Worm (Caenorhabditis elegans) whole organism, late embryonic: ENCODE results near the gene C23H4.6.

Source experiments
- ceh-19 ChIP-seq: fragments of 200-800 bp; sonication (Bioruptor generic); optimal IDR thresholded peaks from 2 replicates; lab custom pipeline; 2018; ENCODE audit warnings: mild to moderate bottlenecking, missing genetic modification characterization, missing compliant biosample characterization
- ceh-22 ChIP-seq: sonication (generic microtip); optimal IDR thresholded peaks from 2 replicates; lab custom pipeline; 2017; ENCODE audit warnings: missing biosample characterization, missing genetic modification characterization
- ceh-34 ChIP-seq: sonication (generic microtip); optimal IDR thresholded peaks from 2 replicates; lab custom pipeline; 2016; ENCODE audit warnings: mild to moderate bottlenecking, missing genetic modification characterization, missing compliant biosample characterization
- lin-11 ChIP-seq: fragments of 200-800 bp; sonication (Bioruptor generic); optimal IDR thresholded peaks from 2 replicates; lab custom pipeline; 2018; ENCODE audit warnings: mild to moderate bottlenecking, missing genetic modification characterization, missing compliant biosample characterization
- unc-42 ChIP-seq: sonication (generic microtip); optimal IDR thresholded peaks from 2 replicates; lab custom pipeline; 2016; ENCODE audit warnings: missing genotype, missing genetic modification characterization, missing compliant biosample characterization
- ztf-16 ChIP-seq: sonication (generic microtip); optimal IDR thresholded peaks from 2 replicates; lab custom pipeline; 2017; ENCODE audit warnings: missing genetic modification characterization, missing compliant biosample characterization

- TF ChIP-seq lin-11 (tag; lab: Kevin White, UChicago), result no peak
- no peak for TF ChIP-seq ceh-22 (tag; lab: Kevin White, UChicago)
- TF ChIP-seq ceh-19 (GFP tag; lab: Kevin White, UChicago), result no peak
- TF ChIP-seq ceh-34 (tag; lab: Kevin White, UChicago), result no peak
- no peak for TF ChIP-seq ztf-16 (tag; lab: Kevin White, UChicago)
- TF ChIP-seq unc-42 (tag; lab: Kevin White, UChicago), result no peak
Measured at ce11 chrX:12221817-12222216, 13.6 kb upstream of the C23H4.6 start, which contains the start of gene cest-9.2.
